Worm (Caenorhabditis elegans) whole organism, mixed stage, embryonic: Measurements from ENCODE around the gene Y57A10A.24.

ENCODE experiments used
- M03D4.4 ChIP-seq: sonication (generic microtip); optimal IDR thresholded peaks from 2 replicates; lab custom pipeline; 2017; ENCODE audit warnings: mild to moderate bottlenecking, missing genetic modification characterization, missing compliant biosample characterization
- bed-3 ChIP-seq: fragments of 200-800 bp; sonication (Bioruptor generic); optimal IDR thresholded peaks from 3 replicates; lab custom pipeline; 2018; ENCODE audit warnings: mild to moderate bottlenecking, missing genetic modification characterization, moderate library complexity, missing compliant biosample characterization
- ceh-39 ChIP-seq: fragments of 150-350 bp; optimal IDR thresholded peaks from 2 replicates; lab custom pipeline; 2014; ENCODE audit warnings: missing biosample characterization, missing genetic modification characterization
- ceh-43 ChIP-seq: fragments of 200-800 bp; sonication (Bioruptor generic); optimal IDR thresholded peaks from 2 replicates; lab custom pipeline; 2018; ENCODE audit warnings: mild to moderate bottlenecking, missing genetic modification characterization, moderate library complexity, missing compliant biosample characterization
- ceh-83 ChIP-seq: fragments of 200-800 bp; sonication (Bioruptor generic); optimal IDR thresholded peaks from 2 replicates; lab custom pipeline; 2018; ENCODE audit warnings: mild to moderate bottlenecking, missing genetic modification characterization, missing compliant biosample characterization
- ces-1 ChIP-seq: fragments of 150-350 bp; optimal IDR thresholded peaks from 2 replicates; lab custom pipeline; 2014; ENCODE audit warnings: missing biosample characterization, missing genetic modification reagents, missing genetic modification characterization
- cnd-1 ChIP-seq: fragments of 200-800 bp; sonication (Bioruptor generic); optimal IDR thresholded peaks from 2 replicates; lab custom pipeline; 2018; ENCODE audit warnings: mild to moderate bottlenecking, missing genetic modification characterization, missing compliant biosample characterization
- drap-1 ChIP-seq: fragments of 200-800 bp; sonication (Bioruptor generic); optimal IDR thresholded peaks from 3 replicates; lab custom pipeline; 2018; ENCODE audit warnings: mild to moderate bottlenecking, missing genetic modification characterization, missing compliant biosample characterization
- elt-1 ChIP-seq: sonication (generic microtip); optimal IDR thresholded peaks from 2 replicates; lab custom pipeline; 2017; ENCODE audit warnings: missing genetic modification characterization, mild to moderate bottlenecking, missing compliant biosample characterization, antibody characterized with exemption, moderate library complexity, borderline replicate concordance; ENCODE audit not compliant: insufficient read depth
- elt-3 ChIP-seq: fragments of 150-350 bp; optimal IDR thresholded peaks from 2 replicates; lab custom pipeline; 2014; ENCODE audit warnings: missing biosample characterization, missing genetic modification characterization
- ham-2 ChIP-seq: fragments of 200-800 bp; sonication (Bioruptor generic); optimal IDR thresholded peaks from 2 replicates; lab custom pipeline; 2018; ENCODE audit warnings: mild to moderate bottlenecking, missing genetic modification characterization, missing compliant biosample characterization
- hlh-1 ChIP-seq: fragments of 150-350 bp; optimal IDR thresholded peaks from 2 replicates; lab custom pipeline; 2014; ENCODE audit warnings: missing biosample characterization, missing genetic modification reagents, missing genetic modification characterization
- lin-13 ChIP-seq: fragments of 150-350 bp; optimal IDR thresholded peaks from 2 replicates; lab custom pipeline; 2014; ENCODE audit warnings: missing biosample characterization, missing genetic modification characterization
- lin-32 ChIP-seq: fragments of 200-800 bp; sonication (Bioruptor generic); optimal IDR thresholded peaks from 2 replicates; lab custom pipeline; 2018; ENCODE audit warnings: mild to moderate bottlenecking, missing genetic modification characterization, missing compliant biosample characterization
- lsy-2 ChIP-seq: fragments of 150-350 bp; optimal IDR thresholded peaks from 2 replicates; lab custom pipeline; 2014; ENCODE audit warnings: missing biosample characterization, missing genetic modification characterization
- mep-1 ChIP-seq: fragments of 150-350 bp; optimal IDR thresholded peaks from 2 replicates; lab custom pipeline; 2017; ENCODE audit warnings: missing biosample characterization, missing genetic modification reagents, missing genetic modification characterization, inconsistent platforms
- nhr-12 ChIP-seq: fragments of 150-350 bp; optimal IDR thresholded peaks from 2 replicates; lab custom pipeline; 2014; ENCODE audit warnings: missing biosample characterization, missing genetic modification characterization
- nhr-237 ChIP-seq: fragments of 150-350 bp; optimal IDR thresholded peaks from 2 replicates; lab custom pipeline; 2014; ENCODE audit warnings: missing biosample characterization, missing genetic modification characterization
- nhr-28 ChIP-seq: fragments of 150-350 bp; optimal IDR thresholded peaks from 2 replicates; lab custom pipeline; 2014; ENCODE audit warnings: missing biosample characterization, missing genetic modification characterization
- nhr-76 ChIP-seq: sonication (generic microtip); optimal IDR thresholded peaks from 2 replicates; lab custom pipeline; 2017; ENCODE audit warnings: missing biosample characterization, missing genetic modification characterization
- pha-4 ChIP-seq: fragments of 150-350 bp; optimal IDR thresholded peaks from 2 replicates; lab custom pipeline; 2018; ENCODE audit warnings: missing biosample characterization, missing genetic modification reagents, missing genetic modification characterization
- sem-2 ChIP-seq: fragments of 200-800 bp; sonication (Bioruptor generic); optimal IDR thresholded peaks from 2 replicates; lab custom pipeline; 2018; ENCODE audit warnings: mild to moderate bottlenecking, missing genetic modification characterization, missing compliant biosample characterization
- snpc-4 ChIP-seq: fragments of 150-350 bp; optimal IDR thresholded peaks from 2 replicates; lab custom pipeline; 2014; ENCODE audit warnings: missing biosample characterization, missing genetic modification characterization
- sptf-1 ChIP-seq: sonication (generic microtip); optimal IDR thresholded peaks from 2 replicates; lab custom pipeline; 2017; ENCODE audit warnings: mild to moderate bottlenecking, missing genetic modification characterization, moderate library complexity, missing compliant biosample characterization
- tbx-8 ChIP-seq: fragments of 200-800 bp; sonication (Bioruptor generic); optimal IDR thresholded peaks from 2 replicates; lab custom pipeline; 2018; ENCODE audit warnings: mild to moderate bottlenecking, missing genetic modification characterization, moderate library complexity, missing compliant biosample characterization
- unc-120 ChIP-seq: sonication (generic microtip); optimal IDR thresholded peaks from 2 replicates; lab custom pipeline; 2017; ENCODE audit warnings: missing genetic modification characterization, missing compliant biosample characterization; ENCODE audit not compliant: poor library complexity, severe bottlenecking
- unc-62 ChIP-seq: fragments of 150-350 bp; optimal IDR thresholded peaks from 2 replicates; lab custom pipeline; 2014; ENCODE audit warnings: missing biosample characterization, missing genetic modification reagents, missing genetic modification characterization
- zip-8 ChIP-seq: fragments of 150-350 bp; optimal IDR thresholded peaks from 2 replicates; lab custom pipeline; 2014; ENCODE audit warnings: missing biosample characterization, missing genetic modification characterization
- ztf-11 ChIP-seq: fragments of 150-350 bp; optimal IDR thresholded peaks from 2 replicates; lab custom pipeline; 2014; ENCODE audit warnings: missing biosample characterization, missing genetic modification characterization

Y57A10A.24 gene

ce11 chrII:12228005-12228404 lies 14.7 kb upstream of the Y57A10A.24 start, which contains the start of gene sinh-1:
sinh-1 (plus strand) TSS chrII:12228305.
- TF ChIP-seq tbx-8 (GFP tag; lab: Kevin White, UChicago) (no peak), unc-120 (no peak), lin-32 (no peak), nhr-237 (no peak), zip-8 (tag; lab: Kevin White, UChicago) (no peak), snpc-4 (no peak), ztf-11 (tag; lab: Kevin White, UChicago) (no peak), unc-62 (GFP tag; lab: Kevin White, UChicago) (no peak), ceh-39 (tag; lab: Kevin White, UChicago) (no peak), ceh-43 (GFP tag; lab: Kevin White, UChicago) (no peak), mep-1 (tag; lab: Kevin White, UChicago) (no peak), nhr-76 (tag; lab: Kevin White, UChicago) (no peak), cnd-1 (no peak), lin-13 (no peak), bed-3 (GFP tag; lab: Kevin White, UChicago) (no peak), ces-1 (no peak), pha-4 (tag; lab: Kevin White, UChicago) (no peak)

DNA sequence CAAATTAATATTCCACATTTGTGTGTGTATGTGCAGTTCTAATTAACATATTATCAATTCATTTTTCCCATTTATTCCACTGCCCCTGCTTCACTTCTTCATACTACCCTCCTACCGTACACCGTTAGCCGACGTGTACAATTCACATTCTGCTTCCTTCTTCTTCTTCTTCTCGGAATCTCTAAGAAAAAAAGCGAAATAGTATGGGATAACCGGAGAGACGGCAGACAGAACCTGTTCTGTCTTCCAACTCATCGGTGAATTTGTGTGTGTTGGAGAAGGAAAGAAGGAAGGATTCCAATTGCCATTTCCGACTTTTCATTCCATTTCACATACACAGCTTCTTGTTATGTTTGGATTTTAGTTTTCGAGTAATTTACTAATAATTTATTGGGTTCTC lies 5.2 kb upstream of the Y57A10A.24 start:
- TF ChIP-seq lsy-2 (tag; lab: Kevin White, UChicago) (peak; percentile 24), ham-2 (GFP tag; lab: Kevin White, UChicago) (peak; percentile 61), unc-62 (GFP tag; lab: Kevin White, UChicago) (no peak)
- TF ChIP-seq, all 35 proteins: peak for 2

DNA sequence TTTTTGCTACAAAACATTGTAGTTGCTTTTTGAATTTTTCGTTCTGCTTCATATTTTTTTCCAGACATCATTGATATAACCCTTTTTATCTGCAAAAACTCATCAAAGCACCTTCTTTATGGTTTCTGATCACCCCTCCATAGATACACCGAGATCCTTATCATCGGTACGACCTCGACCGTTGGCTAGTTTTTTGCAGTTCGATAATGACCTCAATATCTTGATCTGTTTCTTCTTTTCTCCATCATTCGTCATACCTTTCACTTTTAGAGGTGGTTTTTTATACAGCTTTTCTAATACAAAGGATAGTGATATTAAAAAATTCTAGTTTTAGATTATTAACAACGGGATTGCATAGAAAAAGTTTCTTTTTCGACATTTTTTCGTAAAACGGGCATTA lies 3.3 kb upstream of the Y57A10A.24 start:
- TF ChIP-seq tbx-8 (GFP tag; lab: Kevin White, UChicago) (no peak), elt-1 (tag; lab: Kevin White, UChicago) (peak; percentile 93), ham-2 (GFP tag; lab: Kevin White, UChicago) (peak; percentile 8), ceh-43 (GFP tag; lab: Kevin White, UChicago) (no peak)

DNA sequence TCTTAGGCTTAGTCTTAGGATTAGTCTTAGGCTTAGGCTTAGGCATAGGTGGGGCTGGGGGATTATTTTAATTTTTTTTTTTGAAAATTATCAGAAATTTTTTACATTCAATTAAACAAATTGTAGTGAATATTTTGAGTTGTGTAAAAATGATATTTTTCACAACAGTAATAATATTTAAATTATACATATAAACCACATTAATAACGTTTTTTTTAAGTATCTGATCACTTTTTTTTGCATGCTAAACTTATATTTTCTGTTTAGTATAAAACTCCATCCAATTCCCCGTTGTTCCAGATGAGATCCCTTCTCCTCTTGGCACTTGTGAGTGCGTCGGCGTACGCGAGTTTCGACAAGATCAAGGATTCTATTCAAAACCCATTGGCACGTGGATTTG lies 2.7 kb upstream of the Y57A10A.24 start, which contains the start of gene txdc-12.1:
TSS of gene txdc-12.1 (plus strand) at position 301 of the 400 bp plus-strand sequence.
- no peak for TF ChIP-seq drap-1 (GFP tag; lab: Kevin White, UChicago)
- TF ChIP-seq unc-62 (GFP tag; lab: Kevin White, UChicago): no peak
- TF ChIP-seq M03D4.4 (tag; lab: Kevin White, UChicago): no peak
- no peak for TF ChIP-seq ceh-39 (tag; lab: Kevin White, UChicago)
- TF ChIP-seq lin-13: no peak
- TF ChIP-seq sem-2 (GFP tag; lab: Kevin White, UChicago): no peak
- TF ChIP-seq pha-4 (tag; lab: Kevin White, UChicago): no peak

ce11 chrII:12241792-12242191 lies 954 bp upstream of the Y57A10A.24 start:
- TF ChIP-seq lin-32 (no peak), ces-1 (no peak), nhr-12 (tag; lab: Kevin White, UChicago) (no peak), nhr-237 (no peak), nhr-28 (tag; lab: Kevin White, UChicago) (no peak), ham-2 (GFP tag; lab: Kevin White, UChicago) (no peak), sem-2 (GFP tag; lab: Kevin White, UChicago) (no peak), elt-3 (tag; lab: Kevin White, UChicago) (no peak), nhr-76 (tag; lab: Kevin White, UChicago) (no peak), pha-4 (tag; lab: Kevin White, UChicago) (no peak), snpc-4 (no peak), ceh-43 (GFP tag; lab: Kevin White, UChicago) (no peak), ceh-83 (GFP tag; lab: Kevin White, UChicago) (no peak), sptf-1 (tag; lab: Kevin White, UChicago) (no peak), hlh-1 (tag; lab: Kevin White, UChicago) (no peak), ceh-39 (tag; lab: Kevin White, UChicago) (no peak), lsy-2 (tag; lab: Kevin White, UChicago) (no peak)

DNA sequence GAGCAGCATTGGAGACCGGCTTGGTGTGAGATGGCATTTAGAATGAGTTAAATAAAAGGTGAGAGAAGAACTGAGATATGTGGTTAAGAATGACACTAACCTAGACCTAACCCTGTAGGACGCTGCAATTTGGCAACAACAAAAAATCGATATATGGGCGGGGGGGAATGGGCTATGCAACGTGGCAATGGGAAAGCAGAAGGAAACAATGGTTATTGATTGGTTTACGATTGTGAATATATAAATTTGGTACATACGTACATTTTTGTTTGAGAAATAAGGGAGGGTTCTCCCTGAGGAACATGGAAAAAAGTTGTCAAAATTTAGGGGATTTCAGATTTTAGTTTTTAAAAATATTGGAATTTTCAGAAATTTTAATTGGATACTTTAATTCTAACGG lies 6.3 kb downstream of the Y57A10A.24 start, which contains the start of gene tag-276:
TSS of gene tag-276 (minus strand) at position 101 of the 400 bp plus-strand sequence.
- no peak for TF ChIP-seq sptf-1 (tag; lab: Kevin White, UChicago)
- no peak for TF ChIP-seq nhr-12 (tag; lab: Kevin White, UChicago)
- no peak for TF ChIP-seq pha-4 (tag; lab: Kevin White, UChicago)
- no peak for TF ChIP-seq unc-62 (GFP tag; lab: Kevin White, UChicago)
- no peak for TF ChIP-seq tbx-8 (GFP tag; lab: Kevin White, UChicago)
- TF ChIP-seq ham-2 (GFP tag; lab: Kevin White, UChicago): no peak
- no peak for TF ChIP-seq ceh-43 (GFP tag; lab: Kevin White, UChicago)
- TF ChIP-seq unc-120: no peak
- no peak for TF ChIP-seq cnd-1
- TF ChIP-seq ceh-83 (GFP tag; lab: Kevin White, UChicago): no peak
- no peak for TF ChIP-seq snpc-4
